Worm (Caenorhabditis elegans): Measurements from ENCODE around the gene sysm-1.

ce11 chrII:9126965-9127364, 44.0 kb upstream of the sysm-1 start:
- TF ChIP-seq ref-2 (tag; optimal IDR thresholded peaks at IDR 0.05): no peak
- no peak for TF ChIP-seq nhr-11 (tag; optimal IDR thresholded peaks at IDR 0.05)
- no peak for TF ChIP-seq F13H6.1 (tag; optimal IDR thresholded peaks at IDR 0.05)
- no peak for TF ChIP-seq pag-3 (tag; optimal IDR thresholded peaks at IDR 0.05; ENCODE audit: borderline replicate concordance)
- no peak for TF ChIP-seq pax-1 (tag; optimal IDR thresholded peaks at IDR 0.05)
- TF ChIP-seq ama-1 (optimal IDR thresholded peaks at IDR 0.05): no peak
- no peak for TF ChIP-seq rnt-1 (tag; optimal IDR thresholded peaks at IDR 0.05)
